Worm (Caenorhabditis elegans) whole organism, midembryonic: Measurements from ENCODE around the gene npr-2.

Source experiments
- klf-2 ChIP-seq: fragments of 200-800 bp; sonication (Bioruptor generic); conservative IDR thresholded peaks from 2 replicates; pipeline ENCODE4 v1.3.6; 2022; ENCODE audit warnings: missing genetic modification reagents, missing genetic modification characterization, missing compliant biosample characterization
- ref-1 ChIP-seq: fragments of 200-800 bp; sonication (Bioruptor generic); conservative IDR thresholded peaks from 2 replicates; pipeline ENCODE4 v1.3.6; 2022; ENCODE audit warnings: missing genetic modification reagents, missing genetic modification characterization, missing compliant biosample characterization

DNA sequence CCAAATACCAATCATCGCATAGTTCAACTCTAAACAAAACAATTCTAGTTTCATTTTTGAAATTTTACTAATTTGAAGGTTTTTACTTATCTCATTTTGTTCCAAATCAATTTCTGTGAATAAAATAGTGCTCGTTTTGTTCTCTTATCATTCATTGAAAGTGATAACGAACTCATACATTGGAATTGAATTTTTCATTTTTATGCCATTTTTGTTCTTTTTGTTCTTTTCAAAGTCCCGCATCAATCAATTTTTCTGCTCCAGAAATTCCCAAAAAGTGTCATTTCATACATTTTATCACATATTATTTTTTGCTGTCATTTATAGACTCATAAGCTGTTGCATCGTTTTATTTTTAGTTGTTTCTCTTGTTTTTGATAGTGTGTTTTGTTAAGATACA, 42.4 kb downstream of the npr-2 start:
- TF ChIP-seq ref-1 (GFP tag; lab: Robert Waterston, UW) (no peak), klf-2 (GFP tag; lab: Robert Waterston, UW) (no peak)
